Worm (Caenorhabditis elegans): ENCODE data around the gene C55A6.6.

DNA sequence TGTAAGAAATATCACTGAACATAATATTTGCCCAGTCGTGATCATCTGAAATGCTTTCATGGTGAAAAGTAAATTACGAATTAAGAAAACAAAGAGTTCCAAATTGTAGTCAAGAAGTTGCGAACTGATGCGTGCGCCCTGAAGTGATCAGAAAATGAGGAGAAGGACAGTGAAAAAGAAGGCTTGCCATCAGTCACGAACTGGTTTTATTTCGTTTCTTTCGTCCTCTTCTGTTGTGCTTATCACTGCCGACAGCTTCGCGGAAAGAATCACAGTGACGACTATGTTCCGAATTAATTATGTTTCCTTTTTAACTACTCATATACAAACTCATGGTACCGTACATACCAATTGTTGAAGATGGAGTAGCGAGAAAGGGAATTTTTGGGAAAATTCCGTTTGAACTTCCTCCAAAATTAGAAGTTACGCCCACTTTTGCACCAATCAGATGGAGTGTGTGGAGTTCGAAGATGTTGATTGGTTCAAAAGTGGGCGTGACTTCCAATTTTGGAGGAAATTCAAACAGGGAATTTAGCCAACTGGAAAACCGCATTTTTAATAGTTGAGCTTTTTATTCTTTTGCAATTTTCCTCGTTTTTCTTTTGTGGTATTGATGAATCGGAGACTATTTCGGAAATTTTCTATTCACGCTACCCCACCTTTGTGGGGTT is 11.3 kb downstream of the C55A6.6 start, which contains the start of gene C55A6.12:
- TF ChIP-seq him-1 (tag; optimal IDR thresholded peaks at IDR 0.05) (no peak), dao-5 (tag; optimal IDR thresholded peaks at IDR 0.05) (no peak)
